ENCODE assay signal across 1 fruit fly cellular context in the genomic region with DNA sequence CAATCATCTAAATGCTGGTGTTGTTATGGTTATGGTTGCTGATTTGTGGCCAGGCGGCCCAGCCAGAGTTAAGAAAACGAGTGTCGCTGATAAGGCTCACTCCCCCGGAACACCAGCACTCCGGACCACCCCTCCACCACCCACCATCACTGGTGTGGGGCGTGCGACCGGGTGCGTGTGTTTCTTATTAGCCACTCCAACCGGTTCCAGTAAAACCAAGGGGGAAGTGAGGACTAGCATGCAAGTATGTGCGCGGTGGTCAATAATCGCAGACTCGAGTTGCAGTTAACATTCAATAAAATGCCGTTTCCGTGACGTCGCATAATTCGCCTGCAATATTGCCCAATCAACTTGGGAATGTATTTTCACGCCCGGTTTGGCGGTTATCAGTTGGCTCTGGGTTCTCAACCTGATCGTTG.
TF ChIP-seq lines count a peak whose summit lies in the region.

No protein-coding gene starts in this region.

TF ChIP-seq in whole organism, embryonic, 481 proteins besides CTCF, POLR2A, EP300 and RAD21 (continued from another document and continues in another):
- TF ChIP-seq HLH4C (GFP tag; IDR thresholded peaks at IDR 0.05; lab: Robert Waterston, UW; ENCODE audit: partially characterized antibody) = no peak
- TF ChIP-seq sens (GFP tag; lab: Kevin White, UChicago) = peak; percentile 55
- no peak for TF ChIP-seq CG11085 (GFP tag; IDR thresholded peaks at IDR 0.05; lab: Robert Waterston, UW)
- no peak for TF ChIP-seq repo (GFP tag; optimal IDR thresholded peaks at IDR 0.05; lab: Kevin White, UChicago)
- no peak for TF ChIP-seq amos (GFP tag; IDR thresholded peaks at IDR 0.05; lab: Robert Waterston, UW; ENCODE audit: partially characterized antibody)
- no peak for TF ChIP-seq ham (GFP tag; IDR thresholded peaks at IDR 0.05; lab: Robert Waterston, UW)
- 0 out of 3 replicates have a peak, but pooled peaks have one; percentile 40 for TF ChIP-seq Opbp (GFP tag; IDR thresholded peaks at IDR 0.05; lab: Robert Waterston, UW; ENCODE audit: partially characterized antibody)
- no peak for TF ChIP-seq fd3F (GFP tag; optimal IDR thresholded peaks at IDR 0.05; lab: Kevin White, UChicago)
- TF ChIP-seq Abd-B (GFP tag; optimal IDR thresholded peaks at IDR 0.05; lab: Kevin White, UChicago) = no peak
- TF ChIP-seq stwl (tag; optimal IDR thresholded peaks at IDR 0.05; lab: Kevin White, UChicago) = no peak
- TF ChIP-seq CrebB (tag; optimal IDR thresholded peaks at IDR 0.05; lab: Kevin White, UChicago) = no peak
- TF ChIP-seq sd (tag; optimal IDR thresholded peaks at IDR 0.05; lab: Kevin White, UChicago) = no peak
- peak; percentile 34; the same call in 1 of the 3 replicates for TF ChIP-seq Optix (GFP tag; IDR thresholded peaks at IDR 0.05; lab: Robert Waterston, UW)
- TF ChIP-seq Drgx (GFP tag; IDR thresholded peaks at IDR 0.05; lab: Robert Waterston, UW) = 0 out of 2 replicates have a peak, but pooled peaks have one; percentile 34
- TF ChIP-seq pita (GFP tag; optimal IDR thresholded peaks at IDR 0.05; lab: Kevin White, UChicago) = no peak
- no peak for TF ChIP-seq Gsc (GFP tag; IDR thresholded peaks at IDR 0.05; lab: Robert Waterston, UW)
- peak; percentile 18; the same call in 1 of the 2 replicates for TF ChIP-seq CG16779 (GFP tag; IDR thresholded peaks at IDR 0.05; lab: Robert Waterston, UW)
- TF ChIP-seq mld (GFP tag; IDR thresholded peaks at IDR 0.05; lab: Robert Waterston, UW; ENCODE audit: partially characterized antibody) = no peak
- no peak for TF ChIP-seq CG5245 (GFP tag; optimal IDR thresholded peaks at IDR 0.05; lab: Kevin White, UChicago)
- 0 out of 2 replicates have a peak, but pooled peaks have one; percentile 11 for TF ChIP-seq Rfx (GFP tag; IDR thresholded peaks at IDR 0.05; lab: Robert Waterston, UW)
- TF ChIP-seq CG7963 (GFP tag; IDR thresholded peaks at IDR 0.05; lab: Robert Waterston, UW; ENCODE audit: partially characterized antibody) = no peak
- TF ChIP-seq lov (optimal IDR thresholded peaks at IDR 0.05; lab: Kevin White, UChicago) = no peak
- TF ChIP-seq lov (GFP tag; IDR thresholded peaks at IDR 0.05; lab: Robert Waterston, UW) = 0 out of 3 replicates have a peak, but pooled peaks have one; percentile 23
- no peak for TF ChIP-seq Lhr (GFP tag; optimal IDR thresholded peaks at IDR 0.05; lab: Kevin White, UChicago)
- TF ChIP-seq CG7928 (GFP tag; optimal IDR thresholded peaks at IDR 0.05; lab: Kevin White, UChicago) = no peak
- no peak for TF ChIP-seq Blimp-1 (GFP tag; optimal IDR thresholded peaks at IDR 0.05; lab: Kevin White, UChicago)
- TF ChIP-seq bcd (GFP tag; optimal IDR thresholded peaks at IDR 0.05; lab: Kevin White, UChicago) = no peak
- TF ChIP-seq CG7987 (GFP tag; optimal IDR thresholded peaks at IDR 0.05; lab: Kevin White, UChicago) = peak; percentile 52
- no peak for TF ChIP-seq CG9727 (GFP tag; optimal IDR thresholded peaks at IDR 0.05; lab: Kevin White, UChicago)
- TF ChIP-seq CG1233 (GFP tag; optimal IDR thresholded peaks at IDR 0.05; lab: Kevin White, UChicago) = no peak
- TF ChIP-seq unc-4 (GFP tag; IDR thresholded peaks at IDR 0.05; lab: Robert Waterston, UW; ENCODE audit: partially characterized antibody) = no peak
- TF ChIP-seq CG11560 (tag; IDR thresholded peaks at IDR 0.05; lab: Robert Waterston, UW) = no peak
- no peak for TF ChIP-seq dm (GFP tag; optimal IDR thresholded peaks at IDR 0.05; lab: Kevin White, UChicago)
- TF ChIP-seq lola (GFP tag; optimal IDR thresholded peaks at IDR 0.05; lab: Kevin White, UChicago) = no peak
- TF ChIP-seq sna (GFP tag; IDR thresholded peaks at IDR 0.05; lab: Robert Waterston, UW; ENCODE audit: partially characterized antibody) = no peak
- TF ChIP-seq Hsf (GFP tag; optimal IDR thresholded peaks at IDR 0.05; lab: Kevin White, UChicago) = no peak
- TF ChIP-seq vvl (GFP tag; IDR thresholded peaks at IDR 0.05; lab: Robert Waterston, UW) = no peak
- no peak for TF ChIP-seq Nf-YB (GFP tag; optimal IDR thresholded peaks at IDR 0.05; lab: Kevin White, UChicago)
- no peak for TF ChIP-seq sr (GFP tag; IDR thresholded peaks at IDR 0.05; lab: Robert Waterston, UW)
- TF ChIP-seq CoRest (tag; optimal IDR thresholded peaks at IDR 0.05; lab: Kevin White, UChicago) = no peak
- no peak for TF ChIP-seq Ada2b (GFP tag; IDR thresholded peaks at IDR 0.05; lab: Robert Waterston, UW)
- no peak for TF ChIP-seq CG10462 (GFP tag; optimal IDR thresholded peaks at IDR 0.05; lab: Kevin White, UChicago)
- no peak for TF ChIP-seq CG10366 (GFP tag; IDR thresholded peaks at IDR 0.05; lab: Robert Waterston, UW)
- peak; percentile 30; the same call in 1 of the 2 replicates for TF ChIP-seq Bgb (GFP tag; IDR thresholded peaks at IDR 0.05; lab: Robert Waterston, UW; ENCODE audit: partially characterized antibody)
- peak; percentile 58 for TF ChIP-seq GATAe (GFP tag; conservative IDR thresholded peaks at IDR 0.05; lab: Robert Waterston, UW)
- no peak for TF ChIP-seq p53 (GFP tag; optimal IDR thresholded peaks at IDR 0.05; lab: Kevin White, UChicago)
- TF ChIP-seq cg (GFP tag; optimal IDR thresholded peaks at IDR 0.05; lab: Kevin White, UChicago) = no peak
- TF ChIP-seq nerfin-1 (tag; optimal IDR thresholded peaks at IDR 0.05; lab: Kevin White, UChicago) = no peak
- TF ChIP-seq CG13287 (GFP tag; IDR thresholded peaks at IDR 0.05; lab: Robert Waterston, UW; ENCODE audit: partially characterized antibody) = no peak
- TF ChIP-seq CG12659 (GFP tag; optimal IDR thresholded peaks at IDR 0.05; lab: Kevin White, UChicago) = peak; percentile 1
- no peak for TF ChIP-seq so (GFP tag; IDR thresholded peaks at IDR 0.05; lab: Robert Waterston, UW)
- TF ChIP-seq HLH3B (GFP tag; IDR thresholded peaks at IDR 0.05; lab: Robert Waterston, UW) = no peak
- TF ChIP-seq psq (GFP tag; optimal IDR thresholded peaks at IDR 0.05; lab: Kevin White, UChicago) = peak; percentile 27
- TF ChIP-seq tgo (GFP tag; IDR thresholded peaks at IDR 0.05; lab: Robert Waterston, UW) = no peak
- no peak for TF ChIP-seq CG14667 (GFP tag; IDR thresholded peaks at IDR 0.05; lab: Robert Waterston, UW)
- no peak for TF ChIP-seq croc (GFP tag; conservative IDR thresholded peaks at IDR 0.05; lab: Robert Waterston, UW)
- peak; percentile 72 for TF ChIP-seq Med (GFP tag; lab: Kevin White, UChicago)
- peak; percentile 1 for TF ChIP-seq eyg (GFP tag; optimal IDR thresholded peaks at IDR 0.05; lab: Kevin White, UChicago)
- TF ChIP-seq tio (GFP tag; optimal IDR thresholded peaks at IDR 0.05; lab: Kevin White, UChicago) = no peak
- TF ChIP-seq CG10321 (GFP tag; IDR thresholded peaks at IDR 0.05; lab: Robert Waterston, UW) = no peak
- no peak for TF ChIP-seq pb (GFP tag; optimal IDR thresholded peaks at IDR 0.05; lab: Kevin White, UChicago)
- TF ChIP-seq CG8359 (GFP tag; optimal IDR thresholded peaks at IDR 0.05; lab: Kevin White, UChicago; ENCODE audit: borderline replicate concordance) = no peak
- TF ChIP-seq ato (GFP tag; IDR thresholded peaks at IDR 0.05; lab: Robert Waterston, UW; ENCODE audit: partially characterized antibody) = no peak
- TF ChIP-seq pzg (GFP tag; optimal IDR thresholded peaks at IDR 0.05; lab: Kevin White, UChicago) = no peak
- peak; percentile 31; the same call in 1 of the 2 replicates for TF ChIP-seq CG4360 (GFP tag; IDR thresholded peaks at IDR 0.05; lab: Robert Waterston, UW)
- TF ChIP-seq oc (tag; optimal IDR thresholded peaks at IDR 0.05; lab: Kevin White, UChicago) = no peak
- no peak for TF ChIP-seq lbe (GFP tag; optimal IDR thresholded peaks at IDR 0.05; lab: Kevin White, UChicago)
- 0 out of 3 replicates have a peak, but pooled peaks have one; percentile 37 for TF ChIP-seq hb (GFP tag; IDR thresholded peaks at IDR 0.05; lab: Robert Waterston, UW; ENCODE audit: partially characterized antibody)
- TF ChIP-seq wek (GFP tag; optimal IDR thresholded peaks at IDR 0.05; lab: Kevin White, UChicago) = no peak
- no peak for TF ChIP-seq sim (GFP tag; IDR thresholded peaks at IDR 0.05; lab: Robert Waterston, UW)
- 0 out of 3 replicates have a peak, but pooled peaks have one; percentile 35 for TF ChIP-seq ci (GFP tag; IDR thresholded peaks at IDR 0.05; lab: Robert Waterston, UW)
- no peak for TF ChIP-seq Elba2 (GFP tag; optimal IDR thresholded peaks at IDR 0.05; lab: Kevin White, UChicago)
- no peak for TF ChIP-seq abd-A (tag; optimal IDR thresholded peaks at IDR 0.05; lab: Kevin White, UChicago)
- peak; percentile 88 for TF ChIP-seq sug (tag; optimal IDR thresholded peaks at IDR 0.05; lab: Kevin White, UChicago)
- TF ChIP-seq dysf (GFP tag; IDR thresholded peaks at IDR 0.05; lab: Robert Waterston, UW) = no peak
- no peak for TF ChIP-seq gcm (GFP tag; optimal IDR thresholded peaks at IDR 0.05; lab: Kevin White, UChicago)
- no peak for TF ChIP-seq Dp (GFP tag; optimal IDR thresholded peaks at IDR 0.05; lab: Kevin White, UChicago)
- TF ChIP-seq dan (GFP tag; IDR thresholded peaks at IDR 0.05; lab: Robert Waterston, UW) = no peak
- no peak for TF ChIP-seq hkb (optimal IDR thresholded peaks at IDR 0.05; lab: Kevin White, UChicago)
- no peak for TF ChIP-seq hkb (GFP tag; IDR thresholded peaks at IDR 0.05; lab: Robert Waterston, UW)
- no peak for TF ChIP-seq CG5953 (GFP tag; IDR thresholded peaks at IDR 0.05; lab: Robert Waterston, UW)
- TF ChIP-seq trem (tag; optimal IDR thresholded peaks at IDR 0.05; lab: Kevin White, UChicago) = no peak
- TF ChIP-seq CG10543 (GFP tag; optimal IDR thresholded peaks at IDR 0.05; lab: Kevin White, UChicago) = peak; percentile 71
- TF ChIP-seq Doc2 (GFP tag; IDR thresholded peaks at IDR 0.05; lab: Robert Waterston, UW) = no peak
- TF ChIP-seq Aef1 (GFP tag; IDR thresholded peaks at IDR 0.05; lab: Robert Waterston, UW) = no peak
- no peak for TF ChIP-seq CG6272 (GFP tag; IDR thresholded peaks at IDR 0.05; lab: Robert Waterston, UW)
- no peak for TF ChIP-seq Poxn (GFP tag; IDR thresholded peaks at IDR 0.05; lab: Robert Waterston, UW)
- no peak for TF ChIP-seq chif (GFP tag; optimal IDR thresholded peaks at IDR 0.05; lab: Kevin White, UChicago)
- TF ChIP-seq tx (GFP tag; optimal IDR thresholded peaks at IDR 0.05; lab: Kevin White, UChicago) = no peak
- no peak for TF ChIP-seq CG12071 (GFP tag; optimal IDR thresholded peaks at IDR 0.05; lab: Kevin White, UChicago)
- no peak for TF ChIP-seq CG7786 (GFP tag; optimal IDR thresholded peaks at IDR 0.05; lab: Kevin White, UChicago)
- TF ChIP-seq grn (GFP tag; optimal IDR thresholded peaks at IDR 0.05; lab: Kevin White, UChicago) = no peak
- no peak for TF ChIP-seq CG9876 (GFP tag; optimal IDR thresholded peaks at IDR 0.05; lab: Kevin White, UChicago)
- TF ChIP-seq CG15011 (GFP tag; optimal IDR thresholded peaks at IDR 0.05; lab: Kevin White, UChicago) = no peak
- TF ChIP-seq CG34224 (GFP tag; IDR thresholded peaks at IDR 0.05; lab: Robert Waterston, UW; ENCODE audit: partially characterized antibody) = no peak
- no peak for TF ChIP-seq gcm2 (GFP tag; optimal IDR thresholded peaks at IDR 0.05; lab: Kevin White, UChicago)
- no peak for TF ChIP-seq Fer1 (GFP tag; optimal IDR thresholded peaks at IDR 0.05; lab: Kevin White, UChicago)
- TF ChIP-seq Pdp1 (GFP tag; optimal IDR thresholded peaks at IDR 0.05; lab: Kevin White, UChicago) = peak in 1 of 2 experiments; percentile 21
- TF ChIP-seq CG6791 (GFP tag; IDR thresholded peaks at IDR 0.05; lab: Robert Waterston, UW; ENCODE audit: partially characterized antibody) = no peak
- TF ChIP-seq CG2202 (tag; optimal IDR thresholded peaks at IDR 0.05; lab: Kevin White, UChicago) = no peak
- TF ChIP-seq Vsx1 (GFP tag; optimal IDR thresholded peaks at IDR 0.05; lab: Kevin White, UChicago) = peak; percentile 94
- TF ChIP-seq CG1024 (GFP tag; IDR thresholded peaks at IDR 0.05; lab: Robert Waterston, UW) = no peak
- no peak for TF ChIP-seq CG15514 (GFP tag; optimal IDR thresholded peaks at IDR 0.05; lab: Kevin White, UChicago)
- peak; percentile 15; the same call in 1 of the 2 replicates for TF ChIP-seq bbx (GFP tag; IDR thresholded peaks at IDR 0.05; lab: Robert Waterston, UW; ENCODE audit: partially characterized antibody)
- TF ChIP-seq pfk (GFP tag; optimal IDR thresholded peaks at IDR 0.05; lab: Kevin White, UChicago) = no peak
- peak; percentile 44; the same call in 1 of the 2 replicates for TF ChIP-seq Atf6 (GFP tag; IDR thresholded peaks at IDR 0.05; lab: Robert Waterston, UW)
- TF ChIP-seq crol (GFP tag; IDR thresholded peaks at IDR 0.05; lab: Robert Waterston, UW) = peak; percentile 94
- TF ChIP-seq ac (GFP tag; optimal IDR thresholded peaks at IDR 0.05; lab: Kevin White, UChicago) = no peak
- TF ChIP-seq chm (GFP tag; IDR thresholded peaks at IDR 0.05; lab: Robert Waterston, UW) = no peak
- TF ChIP-seq CG34376 (GFP tag; optimal IDR thresholded peaks at IDR 0.05; lab: Kevin White, UChicago) = no peak
- no peak for TF ChIP-seq CG3847 (GFP tag; IDR thresholded peaks at IDR 0.05; lab: Robert Waterston, UW)
- no peak for TF ChIP-seq Usf (GFP tag; optimal IDR thresholded peaks at IDR 0.05; lab: Kevin White, UChicago)
- peak; percentile 17 for TF ChIP-seq cwo (GFP tag; optimal IDR thresholded peaks at IDR 0.05; lab: Kevin White, UChicago)
- TF ChIP-seq gsb-n (tag; optimal IDR thresholded peaks at IDR 0.05; lab: Kevin White, UChicago) = no peak
- no peak for TF ChIP-seq gce (GFP tag; IDR thresholded peaks at IDR 0.05; lab: Robert Waterston, UW)
- 0 out of 3 replicates have a peak, but pooled peaks have one; percentile 8 for TF ChIP-seq otp (GFP tag; IDR thresholded peaks at IDR 0.05; lab: Robert Waterston, UW)
- no peak for TF ChIP-seq bsh (GFP tag; optimal IDR thresholded peaks at IDR 0.05; lab: Kevin White, UChicago)
- no peak for TF ChIP-seq Kr (GFP tag; optimal IDR thresholded peaks at IDR 0.05; lab: Kevin White, UChicago)
- TF ChIP-seq org-1 (GFP tag; optimal IDR thresholded peaks at IDR 0.05; lab: Kevin White, UChicago) = no peak
- no peak for TF ChIP-seq az2 (GFP tag; optimal IDR thresholded peaks at IDR 0.05; lab: Kevin White, UChicago)
- peak; percentile 19; the same call in 1 of the 2 replicates for TF ChIP-seq CG32532 (GFP tag; IDR thresholded peaks at IDR 0.05; lab: Robert Waterston, UW)
- TF ChIP-seq CG15696 (tag; optimal IDR thresholded peaks at IDR 0.05; lab: Kevin White, UChicago) = no peak
- 0 out of 2 replicates have a peak, but pooled peaks have one; percentile 22 for TF ChIP-seq seq (GFP tag; IDR thresholded peaks at IDR 0.05; lab: Robert Waterston, UW)
- no peak for TF ChIP-seq CG16863 (GFP tag; optimal IDR thresholded peaks at IDR 0.05; lab: Kevin White, UChicago)
- TF ChIP-seq CG6765 (GFP tag; optimal IDR thresholded peaks at IDR 0.05; lab: Kevin White, UChicago) = no peak
- TF ChIP-seq jigr1 (GFP tag; IDR thresholded peaks at IDR 0.05; lab: Robert Waterston, UW) = no peak
- 0 out of 2 replicates have a peak, but pooled peaks have one; percentile 25 for TF ChIP-seq Dref (GFP tag; IDR thresholded peaks at IDR 0.05; lab: Robert Waterston, UW)
- TF ChIP-seq H15 (GFP tag; IDR thresholded peaks at IDR 0.05; lab: Robert Waterston, UW) = no peak
